Worm (Caenorhabditis elegans) whole organism, L4 larva: ENCODE measurements around the gene pho-6.

Experiments used
- Y75B8A.6 ChIP-seq: fragments of 200-800 bp; sonication (Bioruptor generic); IDR thresholded peaks from 2 replicates; pipeline ENCODE4 v1.3.6; 2022; ENCODE audit warnings: missing genetic modification reagents, missing genetic modification characterization, missing compliant biosample characterization
- ceh-20 ChIP-seq: fragments of 200-800 bp; sonication (Bioruptor generic); IDR thresholded peaks from 2 replicates; pipeline ENCODE4 v1.3.6; 2022; ENCODE audit warnings: missing genetic modification reagents, missing genetic modification characterization, missing compliant biosample characterization
- ceh-82 ChIP-seq: sonication (generic microtip); optimal IDR thresholded peaks from 2 replicates; lab custom pipeline; 2017; ENCODE audit warnings: missing biosample characterization, missing genetic modification characterization
- daf-16 ChIP-seq, 3 experiments: sonication (generic microtip); optimal IDR thresholded peaks; 2 replicates each; lab custom pipeline; 2016 to 2017; ENCODE audit warnings: missing genetic modification characterization in 3 of 3, missing genetic modification reagents in 3 of 3, mild to moderate bottlenecking in 2 of 3, missing compliant biosample characterization in 2 of 3, missing biosample characterization in 1 of 3, moderate library complexity in 1 of 3
- daf-8 ChIP-seq: fragments of 200-800 bp; sonication (Bioruptor generic); IDR thresholded peaks from 2 replicates; pipeline ENCODE4 v1.3.6; 2022; ENCODE audit warnings: missing genetic modification characterization, missing compliant biosample characterization
- hif-1 ChIP-seq, 2 experiments: sonication (generic microtip); optimal IDR thresholded peaks; 2 replicates each; lab custom pipeline; 2016 to 2017; ENCODE audit warnings: missing compliant biosample characterization in 2 of 2, missing genetic modification characterization in 2 of 2, missing genetic modification reagents in 2 of 2, missing genotype in 2 of 2, mild to moderate bottlenecking in 1 of 2
- madf-5 ChIP-seq, 2 experiments: fragments of 200-800 bp; sonication (Bioruptor generic); IDR thresholded peaks; 2 replicates each; pipeline ENCODE4 v1.3.6; 2022; ENCODE audit warnings: missing compliant biosample characterization in 2 of 2, missing genetic modification characterization in 2 of 2
- mdl-1 ChIP-seq, 2 experiments: fragments of 150-350 bp in 1 of 2; sonication (generic microtip) in 1 of 2; optimal IDR thresholded peaks; 2 replicates each; lab custom pipeline; 2014 to 2017; ENCODE audit warnings: missing biosample characterization in 2 of 2, missing genetic modification characterization in 2 of 2
- mxl-2 ChIP-seq: fragments of 200-800 bp; sonication (Bioruptor generic); conservative IDR thresholded peaks from 2 replicates; pipeline ENCODE4 v1.3.6; 2022; ENCODE audit warnings: missing genetic modification reagents, missing genetic modification characterization, missing compliant biosample characterization
- nhr-28 ChIP-seq: fragments of 150-350 bp; optimal IDR thresholded peaks from 2 replicates; lab custom pipeline; 2014; ENCODE audit warnings: missing biosample characterization, missing genetic modification characterization
- sdz-12 ChIP-seq: fragments of 200-800 bp; sonication (Bioruptor generic); optimal IDR thresholded peaks from 2 replicates; lab custom pipeline; 2018; ENCODE audit warnings: mild to moderate bottlenecking, missing genetic modification characterization, missing compliant biosample characterization
- skn-1 ChIP-seq: fragments of 150-350 bp; optimal IDR thresholded peaks from 2 replicates; lab custom pipeline; 2014; ENCODE audit warnings: missing biosample characterization, missing genetic modification characterization
- spr-1 ChIP-seq: sonication (generic microtip); optimal IDR thresholded peaks from 2 replicates; lab custom pipeline; 2016; ENCODE audit warnings: mild to moderate bottlenecking, missing genetic modification characterization, missing compliant biosample characterization
- unc-62 ChIP-seq, 3 experiments: fragments of 150-350 bp in 1 of 3; sonication (generic microtip); optimal IDR thresholded peaks in 2 of 3; peaks in 1 of 3; 1 replicate in 1 of 3; 2 replicates in 2 of 3; lab custom pipeline; 2014 to 2017; ENCODE audit warnings: missing biosample characterization in 3 of 3, missing genetic modification characterization in 3 of 3, missing genetic modification reagents in 3 of 3, missing genotype in 1 of 3
- vab-7 ChIP-seq: fragments of 200-800 bp; sonication (Bioruptor generic); IDR thresholded peaks from 2 replicates; pipeline ENCODE4 v1.3.6; 2022; ENCODE audit warnings: missing genetic modification reagents, missing genetic modification characterization, missing compliant biosample characterization
- ztf-11 ChIP-seq: fragments of 150-350 bp; optimal IDR thresholded peaks from 2 replicates; lab custom pipeline; 2014; ENCODE audit warnings: missing biosample characterization, missing genetic modification characterization

The pho-6 gene

ce11 chrV:8348959-8349389 lies 45.3 kb downstream of the pho-6 start (continued):
- peak; percentile 21 to 25 for TF ChIP-seq hif-1 (tag; optimal IDR thresholded peaks at IDR 0.05; lab: Kevin White, UChicago)
- TF ChIP-seq mxl-2 (GFP tag; lab: Robert Waterston, UW): no peak
- no peak for TF ChIP-seq sdz-12
- TF ChIP-seq daf-16 (GFP tag; optimal IDR thresholded peaks at IDR 0.05; lab: Kevin White, UChicago): peak; percentile 64 to 69
- peak; percentile 87 for TF ChIP-seq daf-16 (tag; optimal IDR thresholded peaks at IDR 0.05; lab: Kevin White, UChicago)
- no peak for TF ChIP-seq daf-8
- peak in 1 of 2 experiments; percentile 2 for TF ChIP-seq mdl-1 (tag; optimal IDR thresholded peaks at IDR 0.05; lab: Kevin White, UChicago)
- no peak; the same call in 1 of the 2 replicates for TF ChIP-seq vab-7 (GFP tag; lab: Robert Waterston, UW)

- TF ChIP-seq nhr-28: peak; percentile 97
- TF ChIP-seq spr-1 (tag; lab: Kevin White, UChicago): no peak
- 0 out of 2 replicates have a peak, but pooled peaks have one; percentile 19 for TF ChIP-seq ceh-20 (GFP tag; lab: Robert Waterston, UW)
- TF ChIP-seq unc-62 (GFP tag; optimal IDR thresholded peaks at IDR 0.05 in 1 of 2; lab: Kevin White, UChicago): peak in 1 of 2 experiments; percentile 44
- no peak for TF ChIP-seq unc-62 (tag; optimal IDR thresholded peaks at IDR 0.05; lab: Kevin White, UChicago)
- TF ChIP-seq Y75B8A.6 (GFP tag; lab: Robert Waterston, UW): no peak
- TF ChIP-seq madf-5 (GFP tag; IDR thresholded peaks at IDR 0.05; lab: Robert Waterston, UW): no peak
- TF ChIP-seq ceh-82 (tag; lab: Kevin White, UChicago): no peak
- no peak for TF ChIP-seq ztf-11 (tag; lab: Kevin White, UChicago)
These were observed 48.8 kb downstream of the pho-6 start, which contains the start of gene C08D8.1 for ce11 chrV:8345436-8345835. Gene C08D8.1, plus strand, starts transcription at chrV:8345759.

DNA sequence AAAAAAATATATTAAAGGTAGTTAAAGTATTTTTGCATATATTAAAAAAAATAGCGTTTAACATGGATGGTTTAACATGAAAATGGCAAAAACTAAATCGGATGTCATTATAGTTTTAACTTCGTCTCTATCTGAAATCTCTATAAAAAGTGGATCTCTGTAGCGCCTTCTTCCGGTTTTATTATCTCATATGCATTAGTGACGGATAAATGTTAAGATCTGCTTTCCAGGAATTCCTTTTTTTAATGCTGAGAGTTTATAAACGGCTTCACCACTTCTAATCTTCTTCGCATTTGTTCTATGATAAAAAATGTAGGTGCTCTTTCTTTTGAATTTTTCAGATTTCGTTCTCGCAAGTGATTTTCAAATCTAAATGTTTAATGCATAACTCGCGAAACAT lies 51.8 kb downstream of the pho-6 start:
- TF ChIP-seq skn-1 (tag; lab: Kevin White, UChicago) (no peak), unc-62 (GFP tag; optimal IDR thresholded peaks at IDR 0.05 in 1 of 2; lab: Kevin White, UChicago) (peak in 1 of 2 experiments; percentile 16), unc-62 (tag; optimal IDR thresholded peaks at IDR 0.05; lab: Kevin White, UChicago) (no peak)
